Fruit fly (Drosophila melanogaster) whole organism, embryonic: ENCODE results near the gene CG3662.

Source experiments
- Bgb ChIP-seq: fragments of 200-800 bp; sonication (Bioruptor generic); IDR thresholded peaks from 2 replicates; pipeline ENCODE4 v1.3.6; 2022; ENCODE audit warnings: missing biosample characterization, missing genetic modification characterization; ENCODE audit not compliant: partially characterized antibody
- CG10979 ChIP-seq: fragments of 200-800 bp; sonication (Bioruptor generic); optimal IDR thresholded peaks from 2 replicates; lab custom pipeline; 2018; ENCODE audit warnings: missing biosample characterization, mild to moderate bottlenecking, missing genetic modification characterization, moderate library complexity
- CG11560 ChIP-seq: fragments of 200-800 bp; sonication (Bioruptor generic); IDR thresholded peaks from 3 replicates; pipeline ENCODE4 v1.3.6; 2022; ENCODE audit warnings: missing biosample characterization, missing genetic modification characterization
- CG12942 ChIP-seq: fragments of 200-800 bp; sonication (Bioruptor generic); optimal IDR thresholded peaks from 3 replicates; lab custom pipeline; 2016; ENCODE audit warnings: missing biosample characterization, missing genetic modification characterization
- CG14441 ChIP-seq: fragments of 200-800 bp; sonication (Bioruptor generic); IDR thresholded peaks from 2 replicates; pipeline ENCODE4 v1.3.6; 2022; ENCODE audit warnings: missing biosample characterization, missing genetic modification characterization
- CG2678 ChIP-seq: fragments of 200-800 bp; sonication (Bioruptor generic); optimal IDR thresholded peaks from 3 replicates; lab custom pipeline; 2019; ENCODE audit warnings: missing biosample characterization, mild to moderate bottlenecking, missing genetic modification characterization, moderate library complexity
- CG3163 ChIP-seq: fragments of 200-800 bp; sonication (Bioruptor generic); optimal IDR thresholded peaks from 3 replicates; lab custom pipeline; 2016; ENCODE audit warnings: missing biosample characterization, missing genetic modification characterization
- CG34422 ChIP-seq: fragments of 200-800 bp; sonication (Bioruptor generic); IDR thresholded peaks from 3 replicates; pipeline ENCODE4 v1.3.6; 2022; ENCODE audit warnings: missing biosample characterization, missing genetic modification characterization
- CG4328 ChIP-seq: fragments of 200-800 bp; sonication (Bioruptor generic); optimal IDR thresholded peaks from 3 replicates; lab custom pipeline; 2017; ENCODE audit warnings: missing biosample characterization, missing genetic modification reagents, missing genetic modification characterization
- CG4404 ChIP-seq: fragments of 200-800 bp; sonication (Bioruptor generic); IDR thresholded peaks from 2 replicates; pipeline ENCODE4 v1.3.6; 2022; ENCODE audit warnings: missing biosample characterization, missing genetic modification characterization
- CG5953 ChIP-seq: fragments of 200-800 bp; sonication (Bioruptor generic); IDR thresholded peaks from 2 replicates; pipeline ENCODE4 v1.3.6; 2022; ENCODE audit warnings: missing biosample characterization, missing genetic modification characterization
- CG6765 ChIP-seq: fragments of 200-800 bp; sonication (Bioruptor generic); optimal IDR thresholded peaks from 3 replicates; lab custom pipeline; 2017; ENCODE audit warnings: missing biosample characterization, mild to moderate bottlenecking, missing genetic modification characterization
- CG7372 ChIP-seq: fragments of 200-800 bp; sonication (Bioruptor generic); IDR thresholded peaks from 2 replicates; pipeline ENCODE4 v1.3.6; 2022; ENCODE audit warnings: missing biosample characterization, missing genetic modification characterization
- CG9609 ChIP-seq: fragments of 200-800 bp; sonication (Bioruptor generic); optimal IDR thresholded peaks from 3 replicates; lab custom pipeline; 2016; ENCODE audit warnings: missing biosample characterization, missing genetic modification characterization
- CG9932 ChIP-seq: fragments of 200-800 bp; sonication (Bioruptor generic); IDR thresholded peaks from 2 replicates; pipeline ENCODE4 v1.3.6; 2022; ENCODE audit warnings: missing biosample characterization, missing genetic modification characterization
- CoRest ChIP-seq: fragments of 200-800 bp; sonication (Bioruptor generic); optimal IDR thresholded peaks from 3 replicates; lab custom pipeline; 2018; ENCODE audit warnings: missing biosample characterization, mild to moderate bottlenecking, missing genetic modification characterization, moderate library complexity
- CrebB ChIP-seq: fragments of 200-800 bp; sonication (Bioruptor generic); optimal IDR thresholded peaks from 3 replicates; lab custom pipeline; 2018; ENCODE audit warnings: missing biosample characterization, mild to moderate bottlenecking, missing genetic modification characterization
- Dbx ChIP-seq: fragments of 200-800 bp; sonication (Bioruptor generic); IDR thresholded peaks from 3 replicates; pipeline ENCODE4 v1.3.6; 2022; ENCODE audit warnings: missing biosample characterization, missing genetic modification characterization
- Dfd ChIP-seq, 2 experiments: fragments of >200 bp; optimal IDR thresholded peaks; 2 replicates each; lab custom pipeline; 2017; ENCODE audit warnings: missing biosample characterization in 2 of 2, missing genetic modification characterization in 2 of 2
- Dref ChIP-seq: fragments of 200-800 bp; sonication (Bioruptor generic); IDR thresholded peaks from 2 replicates; pipeline ENCODE4 v1.3.6; 2022; ENCODE audit warnings: missing biosample characterization, missing genetic modification characterization
- Gsc ChIP-seq: fragments of 200-800 bp; sonication (Bioruptor generic); IDR thresholded peaks from 2 replicates; pipeline ENCODE4 v1.3.6; 2022; ENCODE audit warnings: missing biosample characterization, missing genetic modification characterization
- Hr39 ChIP-seq: fragments of >200 bp; optimal IDR thresholded peaks from 2 replicates; lab custom pipeline; 2017
- Myb ChIP-seq: fragments of 200-800 bp; sonication (Bioruptor generic); optimal IDR thresholded peaks from 2 replicates; lab custom pipeline; 2016; ENCODE audit warnings: missing biosample characterization, missing genetic modification characterization
- NK7.1 ChIP-seq: fragments of 200-800 bp; sonication (Bioruptor generic); optimal IDR thresholded peaks from 3 replicates; lab custom pipeline; 2016; ENCODE audit warnings: missing biosample characterization, missing genetic modification characterization
- Poxn ChIP-seq: fragments of 200-800 bp; sonication (Bioruptor generic); IDR thresholded peaks from 2 replicates; pipeline ENCODE4 v1.3.6; 2022; ENCODE audit warnings: missing biosample characterization, missing genetic modification characterization
- Rfx ChIP-seq: fragments of 200-800 bp; sonication (Bioruptor generic); IDR thresholded peaks from 2 replicates; pipeline ENCODE4 v1.3.6; 2022; ENCODE audit warnings: missing biosample characterization, missing genetic modification characterization
- Six4 ChIP-seq: fragments of 200-800 bp; sonication (Bioruptor generic); optimal IDR thresholded peaks from 2 replicates; lab custom pipeline; 2016; ENCODE audit warnings: missing biosample characterization, missing genetic modification characterization
- Sry-δ ChIP-seq: fragments of 200-800 bp; sonication (Bioruptor generic); optimal IDR thresholded peaks from 2 replicates; lab custom pipeline; 2016; ENCODE audit warnings: missing biosample characterization, missing genetic modification characterization
- al ChIP-seq: fragments of 200-800 bp; sonication (Bioruptor generic); IDR thresholded peaks from 2 replicates; pipeline ENCODE4 v1.3.6; 2022; ENCODE audit warnings: missing biosample characterization, missing genetic modification characterization
- ash1 ChIP-seq: fragments of 200-800 bp; sonication (Bioruptor generic); optimal IDR thresholded peaks from 2 replicates; lab custom pipeline; 2018; ENCODE audit warnings: missing biosample characterization, mild to moderate bottlenecking, missing genetic modification characterization
- ci ChIP-seq: fragments of 200-800 bp; sonication (Bioruptor generic); IDR thresholded peaks from 3 replicates; pipeline ENCODE4 v1.3.6; 2022; ENCODE audit warnings: missing biosample characterization, missing genetic modification characterization
- corto ChIP-seq: fragments of 200-800 bp; sonication (Bioruptor generic); optimal IDR thresholded peaks from 2 replicates; lab custom pipeline; 2016; ENCODE audit warnings: missing biosample characterization, mild to moderate bottlenecking, missing genetic modification characterization, moderate library complexity
- crp ChIP-seq, 2 experiments: fragments of 200-800 bp; sonication (Bioruptor generic); optimal IDR thresholded peaks; 2 replicates in 1 of 2; 3 replicates in 1 of 2; lab custom pipeline; 2017; ENCODE audit warnings: missing biosample characterization in 2 of 2, missing genetic modification characterization in 2 of 2, mild to moderate bottlenecking in 1 of 2, moderate library complexity in 1 of 2
- fru ChIP-seq: fragments of >200 bp; optimal IDR thresholded peaks from 2 replicates; lab custom pipeline; 2017
- jumu ChIP-seq: fragments of 200-800 bp; sonication (Bioruptor generic); optimal IDR thresholded peaks from 3 replicates; lab custom pipeline; 2016; ENCODE audit warnings: missing biosample characterization, missing genetic modification characterization
- lab ChIP-seq: fragments of 200-800 bp; sonication (Bioruptor generic); optimal IDR thresholded peaks from 3 replicates; lab custom pipeline; 2017; ENCODE audit warnings: missing biosample characterization, missing genetic modification characterization, mild to moderate bottlenecking, moderate library complexity, missing genetic modification reagents
- mirr ChIP-seq: fragments of 200-800 bp; sonication (Bioruptor generic); optimal IDR thresholded peaks from 3 replicates; lab custom pipeline; 2018; ENCODE audit warnings: missing biosample characterization, mild to moderate bottlenecking, missing genetic modification characterization
- p53 ChIP-seq: fragments of 200-800 bp; sonication (Bioruptor generic); optimal IDR thresholded peaks from 2 replicates; lab custom pipeline; 2016; ENCODE audit warnings: missing biosample characterization, missing genetic modification characterization
- pfk ChIP-seq: fragments of 200-800 bp; sonication (Bioruptor generic); optimal IDR thresholded peaks from 2 replicates; lab custom pipeline; 2018; ENCODE audit warnings: missing biosample characterization, mild to moderate bottlenecking, missing genetic modification characterization, moderate library complexity
- prd ChIP-seq, 3 experiments: fragments of >200 bp in 2 of 3; fragments of 200-800 bp in 1 of 3; sonication (Bioruptor generic) in 1 of 3; optimal IDR thresholded peaks in 2 of 3; IDR thresholded peaks in 1 of 3; 2 replicates in 2 of 3; 3 replicates in 1 of 3; pipeline versions ENCODE4 v1.3.6 to Lab custom; 2017 to 2022; ENCODE audit warnings: missing biosample characterization in 1 of 3, missing genetic modification characterization in 1 of 3
- row ChIP-seq: fragments of 200-800 bp; sonication (Bioruptor generic); IDR thresholded peaks from 3 replicates; pipeline ENCODE4 v1.3.6; 2022; ENCODE audit warnings: missing biosample characterization, missing genetic modification characterization
- sob ChIP-seq: fragments of 200-800 bp; sonication (Bioruptor generic); IDR thresholded peaks from 2 replicates; pipeline ENCODE4 v1.3.6; 2022; ENCODE audit warnings: missing biosample characterization, missing genetic modification characterization
- sr ChIP-seq: fragments of 200-800 bp; sonication (Bioruptor generic); IDR thresholded peaks from 3 replicates; pipeline ENCODE4 v1.3.6; 2022; ENCODE audit warnings: missing biosample characterization, missing genetic modification characterization
- vfl ChIP-seq: fragments of 200-800 bp; sonication (Bioruptor generic); optimal IDR thresholded peaks from 2 replicates; lab custom pipeline; 2016; ENCODE audit warnings: missing biosample characterization, missing genetic modification characterization

CG3662 gene

DNA sequence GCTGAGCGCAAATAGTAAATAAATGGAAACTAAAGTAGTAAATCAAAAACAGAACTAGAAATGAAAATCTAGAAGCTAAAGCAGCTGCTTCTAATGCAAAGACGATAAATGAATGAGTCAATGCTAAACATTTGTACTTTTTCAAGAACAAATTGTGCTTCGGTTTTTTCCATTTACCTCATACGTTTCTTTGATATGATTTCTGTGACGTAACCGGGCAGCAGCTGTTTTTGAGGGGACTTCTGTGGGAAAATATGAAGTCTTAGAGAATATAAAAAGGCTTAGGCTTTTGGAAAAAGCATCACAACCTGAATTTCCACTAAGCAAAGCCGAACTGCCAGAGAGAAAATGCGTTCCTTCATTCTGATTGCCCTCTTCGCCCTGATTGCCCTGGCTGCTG is 47.8 kb upstream of the CG3662 start, which contains the start of gene CG12506:
TSS of gene CG12506 (plus strand) at position 301 of the 400 bp plus-strand sequence.
- TF ChIP-seq CG6765 (GFP tag; lab: Kevin White, UChicago) (no peak), Dref (GFP tag; lab: Robert Waterston, UW) (0 out of 2 replicates have a peak, but pooled peaks have one; percentile 5), crp (GFP tag; optimal IDR thresholded peaks at IDR 0.05; lab: Kevin White, UChicago) (no peak)
- TF ChIP-seq, all 482 proteins: peak for 1

DNA sequence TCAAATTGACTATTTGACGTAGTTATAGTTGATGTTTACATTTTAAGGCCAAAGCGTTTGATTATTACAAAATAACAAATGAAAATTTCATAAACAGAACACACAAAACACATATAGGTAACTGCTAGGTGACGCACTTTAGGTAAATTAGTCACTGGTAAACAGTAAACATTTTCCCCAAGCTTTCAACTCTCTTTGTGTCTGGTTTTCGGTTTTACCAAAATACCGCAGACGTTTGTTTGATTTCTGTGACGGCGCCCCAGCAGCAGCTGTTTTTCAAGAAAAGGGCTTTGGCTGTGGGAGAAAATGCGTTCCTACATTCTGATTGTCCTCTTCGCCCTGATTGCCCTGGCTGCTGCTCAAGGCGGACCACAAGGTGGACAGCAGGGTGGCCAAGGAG is 44.9 kb upstream of the CG3662 start, which contains the start of gene CG13946:
TSS of gene CG13946 (plus strand) at position 301 of the 400 bp plus-strand sequence.
- TF ChIP-seq Poxn (GFP tag; lab: Robert Waterston, UW) (no peak), CrebB (tag; lab: Kevin White, UChicago) (no peak)

DNA sequence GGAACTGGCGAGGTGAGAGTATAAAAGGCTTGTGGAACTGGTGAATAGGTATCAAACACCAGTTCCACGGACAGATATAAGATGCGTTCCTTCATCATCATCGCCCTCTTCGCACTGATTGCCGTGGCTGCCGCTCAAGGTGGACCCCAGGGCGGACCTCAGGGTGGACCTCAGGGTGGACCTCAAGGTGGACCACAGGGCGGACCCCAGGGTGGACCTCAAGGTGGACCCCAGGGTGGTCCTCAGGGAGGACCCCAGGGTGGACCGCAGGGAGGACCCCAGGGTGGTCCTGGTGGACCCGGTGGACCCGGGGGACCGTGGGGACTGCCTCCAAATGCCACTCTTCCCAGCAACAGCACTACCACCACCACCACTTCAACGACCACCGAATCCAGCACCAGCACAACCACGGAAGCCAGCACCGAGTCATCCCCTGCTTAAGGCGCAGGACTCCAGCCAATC is 41.9 kb upstream of the CG3662 start, which contains the start of gene CG13947:
TSS of gene CG13947 (plus strand) at position 51 of the 462 bp plus-strand sequence.
- TF ChIP-seq pfk (GFP tag; lab: Kevin White, UChicago) (no peak), CG11560 (tag; lab: Robert Waterston, UW) (peak; percentile 11; the same call in 1 of the 3 replicates), Hr39 (peak; percentile 96)
- TF ChIP-seq, all 482 proteins: peak for 2

DNA sequence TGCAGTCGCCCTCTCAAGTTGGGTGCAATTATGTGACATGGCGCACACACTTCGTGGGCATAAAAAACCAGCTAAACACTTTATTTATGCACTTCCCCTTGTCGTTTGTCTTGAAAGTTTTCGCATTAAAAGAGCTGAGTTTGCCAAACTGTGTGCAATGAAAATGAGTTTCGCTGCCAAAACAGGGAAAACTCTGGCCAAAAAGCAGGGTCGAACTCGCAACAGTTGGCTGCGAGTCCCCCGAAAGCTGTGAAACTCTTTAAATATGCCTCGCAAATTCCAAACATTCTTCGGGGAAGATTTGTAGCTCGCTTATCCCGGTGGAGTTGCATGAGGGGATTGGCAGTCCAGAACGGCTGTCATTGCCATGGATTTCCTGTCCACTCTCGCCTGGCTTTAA is 40.9 kb upstream of the CG3662 start, which contains the start of gene Gr21a:
TSS of gene Gr21a (plus strand) at position 301 of the 400 bp plus-strand sequence.
- TF ChIP-seq CoRest (tag; lab: Kevin White, UChicago) (no peak), sr (GFP tag; lab: Robert Waterston, UW) (no peak), CG9609 (no peak), CG7372 (GFP tag; lab: Robert Waterston, UW) (no peak), CG5953 (no peak), CG4328 (GFP tag; lab: Kevin White, UChicago) (no peak), prd (optimal IDR thresholded peaks at IDR 0.05; lab: Kevin White, UChicago) (no peak), prd (GFP tag; IDR thresholded peaks at IDR 0.05; lab: Robert Waterston, UW) (no peak), al (no peak), jumu (GFP tag; lab: Kevin White, UChicago) (no peak), fru (lab: Kevin White, UChicago) (no peak), CG4404 (GFP tag; lab: Robert Waterston, UW) (no peak), CG3163 (GFP tag; lab: Kevin White, UChicago) (no peak), corto (GFP tag; lab: Kevin White, UChicago) (no peak), CG34422 (GFP tag; lab: Robert Waterston, UW) (no peak), CG10979 (no peak), sob (GFP tag; lab: Robert Waterston, UW) (no peak)
- TF ChIP-seq, all 482 proteins: peak for 0

DNA sequence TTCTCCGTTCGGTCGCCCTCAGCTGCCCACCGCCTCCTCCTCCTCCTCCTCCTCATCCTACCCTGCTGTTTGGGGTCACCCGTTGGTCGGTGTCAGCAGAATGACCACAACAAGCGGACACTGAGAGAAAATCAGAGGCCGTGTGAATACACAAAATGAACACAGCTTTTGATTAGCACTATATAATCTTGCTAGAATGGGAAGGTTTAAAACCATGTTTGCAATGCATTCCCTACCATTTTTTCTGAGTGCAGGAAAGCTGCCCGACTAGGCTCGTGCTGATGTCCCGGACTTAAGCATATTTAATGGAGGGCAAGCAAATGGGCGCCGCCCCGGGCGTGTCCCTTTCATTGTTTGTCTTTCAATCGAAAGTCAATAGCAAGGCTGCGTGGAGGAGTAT is 40.2 kb upstream of the CG3662 start:
- TF ChIP-seq CG12942 (GFP tag; lab: Kevin White, UChicago), result no peak
- no peak for TF ChIP-seq NK7.1 (GFP tag; lab: Kevin White, UChicago)
- TF ChIP-seq Gsc (GFP tag; lab: Robert Waterston, UW), result no peak
- TF ChIP-seq CG3163 (GFP tag; lab: Kevin White, UChicago), result no peak
- no peak for TF ChIP-seq ci (GFP tag; lab: Robert Waterston, UW)
- TF ChIP-seq Sry-δ (GFP tag; lab: Kevin White, UChicago), result no peak
- TF ChIP-seq CG14441 (GFP tag; lab: Robert Waterston, UW), result 0 out of 2 replicates have a peak, but pooled peaks have one; percentile 27
- TF ChIP-seq ash1 (GFP tag; lab: Kevin White, UChicago), result no peak
- TF ChIP-seq Six4 (GFP tag; lab: Kevin White, UChicago), result no peak
- no peak for TF ChIP-seq Myb (GFP tag; lab: Kevin White, UChicago)
- peak; percentile 24 for TF ChIP-seq CG2678
- TF ChIP-seq lab (GFP tag; lab: Kevin White, UChicago), result peak; percentile 34
- 0 out of 2 replicates have a peak, but pooled peaks have one; percentile 9 for TF ChIP-seq CG9932 (GFP tag; lab: Robert Waterston, UW)
- TF ChIP-seq row (GFP tag; lab: Robert Waterston, UW), result 0 out of 3 replicates have a peak, but pooled peaks have one; percentile 29
- no peak for TF ChIP-seq p53 (GFP tag; lab: Kevin White, UChicago)
- TF ChIP-seq vfl (GFP tag; lab: Kevin White, UChicago), result no peak
- 0 out of 3 replicates have a peak, but pooled peaks have one; percentile 21 for TF ChIP-seq Dbx (GFP tag; lab: Robert Waterston, UW)
- TF ChIP-seq mirr (GFP tag; lab: Kevin White, UChicago), result no peak
- 0 out of 2 replicates have a peak, but pooled peaks have one; percentile 22 for TF ChIP-seq Rfx (GFP tag; lab: Robert Waterston, UW)
- TF ChIP-seq Bgb (GFP tag; lab: Robert Waterston, UW), result no peak
- TF ChIP-seq Dfd (GFP tag; optimal IDR thresholded peaks at IDR 0.05; lab: Kevin White, UChicago), result no peak
